Worm (Caenorhabditis elegans) whole organism, L2 larva: ENCODE results near the gene F41G3.18.

ENCODE experiments used
- ama-1 ChIP-seq: fragments of 150-350 bp; optimal IDR thresholded peaks from 2 replicates; lab custom pipeline; 2018; ENCODE audit warnings: inconsistent platforms
- fos-1 ChIP-seq: fragments of 150-350 bp; optimal IDR thresholded peaks from 2 replicates; lab custom pipeline; 2014; ENCODE audit warnings: missing biosample characterization, missing genetic modification characterization
- lsy-2 ChIP-seq, 2 experiments: fragments of 150-350 bp in 1 of 2; sonication (generic microtip) in 1 of 2; optimal IDR thresholded peaks; 2 replicates each; lab custom pipeline; 2014 to 2017; ENCODE audit warnings: missing biosample characterization in 2 of 2, missing genetic modification characterization in 2 of 2
- mab-5 ChIP-seq: fragments of 150-350 bp; optimal IDR thresholded peaks from 2 replicates; lab custom pipeline; 2014; ENCODE audit warnings: missing biosample characterization, missing genetic modification characterization
- nhr-12 ChIP-seq: fragments of 150-350 bp; optimal IDR thresholded peaks from 2 replicates; lab custom pipeline; 2014; ENCODE audit warnings: missing biosample characterization, missing genetic modification characterization
- unc-62 ChIP-seq: fragments of 150-350 bp; optimal IDR thresholded peaks from 2 replicates; lab custom pipeline; 2014; ENCODE audit warnings: missing biosample characterization, missing genetic modification reagents, missing genetic modification characterization
- ztf-4 ChIP-seq: fragments of 150-350 bp; optimal IDR thresholded peaks from 2 replicates; lab custom pipeline; 2014; ENCODE audit warnings: missing biosample characterization, missing genetic modification characterization

- TF ChIP-seq unc-62 (GFP tag; lab: Kevin White, UChicago) (no peak), ztf-4 (tag; lab: Kevin White, UChicago) (no peak), ama-1 (lab: Kevin White, UChicago) (no peak), mab-5 (no peak), fos-1 (tag; lab: Kevin White, UChicago) (no peak), nhr-12 (tag; lab: Kevin White, UChicago) (no peak), lsy-2 (tag; optimal IDR thresholded peaks at IDR 0.05; lab: Kevin White, UChicago) (no peak)
Observed at ce11 chrII:6749422-6749821, 18.7 kb upstream of the F41G3.18 start, which contains the start of gene F41G3.10.
